Worm (Caenorhabditis elegans): ENCODE data around the gene nhr-98.

DNA sequence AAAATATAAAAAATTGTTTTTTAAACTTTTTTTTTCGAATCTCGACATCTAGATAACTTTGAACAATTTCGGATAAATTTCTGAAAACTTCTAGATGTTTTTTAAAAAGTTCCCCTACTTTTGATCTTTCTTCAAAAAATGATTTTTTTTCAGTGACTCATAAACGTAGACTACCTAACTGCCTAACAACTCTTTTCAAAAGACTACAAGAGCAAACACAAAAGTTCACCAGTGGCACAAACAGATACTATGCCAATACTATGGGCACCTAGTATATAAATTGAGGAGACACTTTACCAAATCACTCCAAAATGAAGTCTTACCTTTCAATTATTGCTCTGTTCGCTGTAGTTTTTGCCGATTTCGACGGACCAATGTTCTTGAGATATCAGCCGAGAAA, 50.1 kb downstream of the nhr-98 start, which contains the start of gene srlf-35:
- no peak for TF ChIP-seq mes-4 (tag; optimal IDR thresholded peaks at IDR 0.05)
- no peak for TF ChIP-seq unc-62 (GFP tag; optimal IDR thresholded peaks at IDR 0.05)
- no peak for TF ChIP-seq egl-44 (GFP tag; IDR thresholded peaks at IDR 0.05)
- TF ChIP-seq dox-1 (GFP tag; IDR thresholded peaks at IDR 0.05): no peak
- TF ChIP-seq dpl-1 (GFP tag; optimal IDR thresholded peaks at IDR 0.05): no peak
- TF ChIP-seq hlh-12 (tag; optimal IDR thresholded peaks at IDR 0.05): no peak
- TF ChIP-seq unc-130 (GFP tag; optimal IDR thresholded peaks at IDR 0.05): no peak
- TF ChIP-seq ets-4 (GFP tag; optimal IDR thresholded peaks at IDR 0.05): no peak
- no peak for TF ChIP-seq lsy-27 (tag; optimal IDR thresholded peaks at IDR 0.05; ENCODE audit: borderline replicate concordance, insufficient read depth)

Measured in whole organism, young adult.